Worm (Caenorhabditis elegans) whole organism, mixed stage, embryonic: ENCODE results near the gene F44E5.15.

Experiments used
- M03D4.4 ChIP-seq: sonication (generic microtip); optimal IDR thresholded peaks from 2 replicates; lab custom pipeline; 2017; ENCODE audit warnings: mild to moderate bottlenecking, missing genetic modification characterization, missing compliant biosample characterization
- bed-3 ChIP-seq: fragments of 200-800 bp; sonication (Bioruptor generic); optimal IDR thresholded peaks from 3 replicates; lab custom pipeline; 2018; ENCODE audit warnings: mild to moderate bottlenecking, missing genetic modification characterization, moderate library complexity, missing compliant biosample characterization
- blmp-1 ChIP-seq: fragments of 150-350 bp; optimal IDR thresholded peaks from 2 replicates; lab custom pipeline; 2014; ENCODE audit warnings: missing biosample characterization, missing genetic modification characterization
- ceh-39 ChIP-seq: fragments of 150-350 bp; optimal IDR thresholded peaks from 2 replicates; lab custom pipeline; 2014; ENCODE audit warnings: missing biosample characterization, missing genetic modification characterization
- ceh-43 ChIP-seq: fragments of 200-800 bp; sonication (Bioruptor generic); optimal IDR thresholded peaks from 2 replicates; lab custom pipeline; 2018; ENCODE audit warnings: mild to moderate bottlenecking, missing genetic modification characterization, moderate library complexity, missing compliant biosample characterization
- ceh-83 ChIP-seq: fragments of 200-800 bp; sonication (Bioruptor generic); optimal IDR thresholded peaks from 2 replicates; lab custom pipeline; 2018; ENCODE audit warnings: mild to moderate bottlenecking, missing genetic modification characterization, missing compliant biosample characterization
- ces-1 ChIP-seq: fragments of 150-350 bp; optimal IDR thresholded peaks from 2 replicates; lab custom pipeline; 2014; ENCODE audit warnings: missing biosample characterization, missing genetic modification reagents, missing genetic modification characterization
- cnd-1 ChIP-seq: fragments of 200-800 bp; sonication (Bioruptor generic); optimal IDR thresholded peaks from 2 replicates; lab custom pipeline; 2018; ENCODE audit warnings: mild to moderate bottlenecking, missing genetic modification characterization, missing compliant biosample characterization
- drap-1 ChIP-seq: fragments of 200-800 bp; sonication (Bioruptor generic); optimal IDR thresholded peaks from 3 replicates; lab custom pipeline; 2018; ENCODE audit warnings: mild to moderate bottlenecking, missing genetic modification characterization, missing compliant biosample characterization
- elt-3 ChIP-seq: fragments of 150-350 bp; optimal IDR thresholded peaks from 2 replicates; lab custom pipeline; 2014; ENCODE audit warnings: missing biosample characterization, missing genetic modification characterization
- flh-1 ChIP-seq: fragments of 200-800 bp; sonication (Bioruptor generic); optimal IDR thresholded peaks from 2 replicates; lab custom pipeline; 2018; ENCODE audit warnings: mild to moderate bottlenecking, missing genetic modification characterization, moderate library complexity, missing compliant biosample characterization
- ham-2 ChIP-seq: fragments of 200-800 bp; sonication (Bioruptor generic); optimal IDR thresholded peaks from 2 replicates; lab custom pipeline; 2018; ENCODE audit warnings: mild to moderate bottlenecking, missing genetic modification characterization, missing compliant biosample characterization
- hlh-1 ChIP-seq: fragments of 150-350 bp; optimal IDR thresholded peaks from 2 replicates; lab custom pipeline; 2014; ENCODE audit warnings: missing biosample characterization, missing genetic modification reagents, missing genetic modification characterization
- lin-13 ChIP-seq: fragments of 150-350 bp; optimal IDR thresholded peaks from 2 replicates; lab custom pipeline; 2014; ENCODE audit warnings: missing biosample characterization, missing genetic modification characterization
- lin-32 ChIP-seq: fragments of 200-800 bp; sonication (Bioruptor generic); optimal IDR thresholded peaks from 2 replicates; lab custom pipeline; 2018; ENCODE audit warnings: mild to moderate bottlenecking, missing genetic modification characterization, missing compliant biosample characterization
- lsy-2 ChIP-seq: fragments of 150-350 bp; optimal IDR thresholded peaks from 2 replicates; lab custom pipeline; 2014; ENCODE audit warnings: missing biosample characterization, missing genetic modification characterization
- mab-5 ChIP-seq: fragments of 150-350 bp; optimal IDR thresholded peaks from 2 replicates; lab custom pipeline; 2014; ENCODE audit warnings: missing biosample characterization, missing genetic modification characterization
- mep-1 ChIP-seq: fragments of 150-350 bp; optimal IDR thresholded peaks from 2 replicates; lab custom pipeline; 2017; ENCODE audit warnings: missing biosample characterization, missing genetic modification reagents, missing genetic modification characterization, inconsistent platforms
- mls-2 ChIP-seq: sonication (generic microtip); optimal IDR thresholded peaks from 2 replicates; lab custom pipeline; 2016; ENCODE audit warnings: mild to moderate bottlenecking, missing genetic modification characterization, moderate library complexity, missing compliant biosample characterization
- nhr-12 ChIP-seq: fragments of 150-350 bp; optimal IDR thresholded peaks from 2 replicates; lab custom pipeline; 2014; ENCODE audit warnings: missing biosample characterization, missing genetic modification characterization
- nhr-2 ChIP-seq: fragments of 150-350 bp; optimal IDR thresholded peaks from 2 replicates; lab custom pipeline; 2014; ENCODE audit warnings: missing biosample characterization, missing genetic modification characterization
- nhr-237 ChIP-seq: fragments of 150-350 bp; optimal IDR thresholded peaks from 2 replicates; lab custom pipeline; 2014; ENCODE audit warnings: missing biosample characterization, missing genetic modification characterization
- nhr-28 ChIP-seq: fragments of 150-350 bp; optimal IDR thresholded peaks from 2 replicates; lab custom pipeline; 2014; ENCODE audit warnings: missing biosample characterization, missing genetic modification characterization
- pha-4 ChIP-seq: fragments of 150-350 bp; optimal IDR thresholded peaks from 2 replicates; lab custom pipeline; 2018; ENCODE audit warnings: missing biosample characterization, missing genetic modification reagents, missing genetic modification characterization
- sem-2 ChIP-seq: fragments of 200-800 bp; sonication (Bioruptor generic); optimal IDR thresholded peaks from 2 replicates; lab custom pipeline; 2018; ENCODE audit warnings: mild to moderate bottlenecking, missing genetic modification characterization, missing compliant biosample characterization
- snpc-4 ChIP-seq: fragments of 150-350 bp; optimal IDR thresholded peaks from 2 replicates; lab custom pipeline; 2014; ENCODE audit warnings: missing biosample characterization, missing genetic modification characterization
- sptf-1 ChIP-seq: sonication (generic microtip); optimal IDR thresholded peaks from 2 replicates; lab custom pipeline; 2017; ENCODE audit warnings: mild to moderate bottlenecking, missing genetic modification characterization, moderate library complexity, missing compliant biosample characterization
- tbx-8 ChIP-seq: fragments of 200-800 bp; sonication (Bioruptor generic); optimal IDR thresholded peaks from 2 replicates; lab custom pipeline; 2018; ENCODE audit warnings: mild to moderate bottlenecking, missing genetic modification characterization, moderate library complexity, missing compliant biosample characterization
- unc-120 ChIP-seq: sonication (generic microtip); optimal IDR thresholded peaks from 2 replicates; lab custom pipeline; 2017; ENCODE audit warnings: missing genetic modification characterization, missing compliant biosample characterization; ENCODE audit not compliant: poor library complexity, severe bottlenecking
- unc-39 ChIP-seq: fragments of 150-350 bp; optimal IDR thresholded peaks from 2 replicates; lab custom pipeline; 2014; ENCODE audit warnings: missing biosample characterization, missing genetic modification characterization
- unc-62 ChIP-seq: fragments of 150-350 bp; optimal IDR thresholded peaks from 2 replicates; lab custom pipeline; 2014; ENCODE audit warnings: missing biosample characterization, missing genetic modification reagents, missing genetic modification characterization
- ztf-11 ChIP-seq: fragments of 150-350 bp; optimal IDR thresholded peaks from 2 replicates; lab custom pipeline; 2014; ENCODE audit warnings: missing biosample characterization, missing genetic modification characterization

The F44E5.15 gene

ce11 chrII:11751615-11752174, 20.8 kb upstream of the F44E5.15 start:
- peak; percentile 22 for TF ChIP-seq mep-1 (tag; lab: Kevin White, UChicago)
- TF ChIP-seq unc-120 (tag; lab: Kevin White, UChicago), result no peak
- no peak for TF ChIP-seq mab-5
- no peak for TF ChIP-seq lsy-2 (tag; lab: Kevin White, UChicago)
- no peak for TF ChIP-seq ceh-39
- TF ChIP-seq nhr-2 (tag; lab: Kevin White, UChicago), result no peak
- TF ChIP-seq blmp-1 (tag; lab: Kevin White, UChicago), result no peak
- no peak for TF ChIP-seq snpc-4
- peak; percentile 54 for TF ChIP-seq mls-2 (tag; lab: Kevin White, UChicago)
- TF ChIP-seq unc-39 (tag; lab: Kevin White, UChicago), result no peak
- no peak for TF ChIP-seq bed-3 (GFP tag; lab: Kevin White, UChicago)
- peak; percentile 15 for TF ChIP-seq unc-62 (GFP tag; lab: Kevin White, UChicago)
- TF ChIP-seq M03D4.4 (tag; lab: Kevin White, UChicago), result no peak
- TF ChIP-seq nhr-28 (tag; lab: Kevin White, UChicago), result no peak
- no peak for TF ChIP-seq ceh-43 (GFP tag; lab: Kevin White, UChicago)
- TF ChIP-seq lin-32, result no peak
- TF ChIP-seq flh-1 (GFP tag; lab: Kevin White, UChicago), result no peak
- TF ChIP-seq ces-1 (GFP tag; lab: Kevin White, UChicago), result peak; percentile 76

ce11 chrII:11753186-11753585, 19.3 kb upstream of the F44E5.15 start:
- peak; percentile 71 for TF ChIP-seq ces-1 (GFP tag; lab: Kevin White, UChicago)
- TF ChIP-seq ceh-39, result no peak

- TF ChIP-seq nhr-237 (tag; lab: Kevin White, UChicago) (no peak), mep-1 (tag; lab: Kevin White, UChicago) (no peak), ces-1 (GFP tag; lab: Kevin White, UChicago) (peak; percentile 43), nhr-2 (tag; lab: Kevin White, UChicago) (peak; percentile 59)
Observed at ce11 chrII:11756684-11757107, 15.8 kb upstream of the F44E5.15 start.

DNA sequence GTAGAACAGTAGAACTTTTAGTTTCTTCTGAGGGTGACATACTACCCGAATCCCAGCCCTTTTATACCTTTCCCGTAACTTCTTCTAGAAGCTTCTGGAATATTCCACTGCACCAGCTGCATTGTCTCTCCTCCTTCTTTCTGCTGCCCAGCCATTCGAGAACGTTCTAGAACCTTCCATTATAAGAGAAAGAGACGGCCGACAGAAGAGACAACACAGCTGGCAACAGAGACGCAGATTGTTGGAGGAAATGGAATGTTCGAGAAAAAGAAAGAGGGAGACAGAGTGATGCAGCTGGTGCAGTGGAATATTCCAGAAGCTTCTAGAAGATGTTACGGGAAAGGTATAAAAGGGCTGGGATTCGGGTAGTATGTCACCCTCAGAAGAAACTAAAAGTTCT, 13.2 kb upstream of the F44E5.15 start, which contains the start of the genes F44E5.4 and F44E5.5:
F44E5.4 (minus strand) TSS at position 35 of the 400 bp plus-strand sequence.
F44E5.5 (plus strand) TSS at position 386 of the 400 bp plus-strand sequence.
- TF ChIP-seq ztf-11 (tag; lab: Kevin White, UChicago) (peak; percentile 56), M03D4.4 (tag; lab: Kevin White, UChicago) (peak; percentile 60), bed-3 (GFP tag; lab: Kevin White, UChicago) (peak; percentile 62), ces-1 (GFP tag; lab: Kevin White, UChicago) (peak; percentile 88), pha-4 (tag; lab: Kevin White, UChicago) (peak; percentile 54), ham-2 (GFP tag; lab: Kevin White, UChicago) (peak; percentile 19), lin-32 (peak; percentile 97), nhr-2 (tag; lab: Kevin White, UChicago) (peak; percentile 73), ceh-43 (GFP tag; lab: Kevin White, UChicago) (peak; percentile 70), hlh-1 (tag; lab: Kevin White, UChicago) (peak; percentile 93), tbx-8 (GFP tag; lab: Kevin White, UChicago) (peak; percentile 67), mls-2 (tag; lab: Kevin White, UChicago) (peak; percentile 93), unc-120 (tag; lab: Kevin White, UChicago) (peak; percentile 77), blmp-1 (tag; lab: Kevin White, UChicago) (peak; percentile 26), lsy-2 (tag; lab: Kevin White, UChicago) (peak; percentile 47), ceh-39 (peak; percentile 88), mep-1 (tag; lab: Kevin White, UChicago) (peak; percentile 83), nhr-237 (tag; lab: Kevin White, UChicago) (peak; percentile 83), sptf-1 (tag; lab: Kevin White, UChicago) (peak; percentile 90), nhr-12 (peak; percentile 21), lin-13 (tag; lab: Kevin White, UChicago) (peak; percentile 94), unc-62 (GFP tag; lab: Kevin White, UChicago) (peak; percentile 71), elt-3 (tag; lab: Kevin White, UChicago) (peak; percentile 24), ceh-83 (GFP tag; lab: Kevin White, UChicago) (peak; percentile 76), mab-5 (peak; percentile 30), cnd-1 (peak; percentile 92), drap-1 (GFP tag; lab: Kevin White, UChicago) (peak; percentile 56), sem-2 (GFP tag; lab: Kevin White, UChicago) (peak; percentile 59)
